Worm (Caenorhabditis elegans): ENCODE measurements around the gene bath-15.

Gene bath-15

ce11 chrIII:7790522-7790921 is 14.7 kb upstream of the bath-15 start:
- TF ChIP-seq unc-62 (GFP tag; optimal IDR thresholded peaks at IDR 0.05): no peak

ce11 chrIII:7788410-7788809 is 12.6 kb upstream of the bath-15 start:
- TF ChIP-seq unc-62 (GFP tag; optimal IDR thresholded peaks at IDR 0.05): no peak

ce11 chrIII:7784201-7784600 is 8.4 kb upstream of the bath-15 start:
- TF ChIP-seq unc-62 (GFP tag; optimal IDR thresholded peaks at IDR 0.05): no peak

- TF ChIP-seq unc-62 (GFP tag; optimal IDR thresholded peaks at IDR 0.05): no peak
Observed at ce11 chrIII:7783354-7783753, 7.5 kb upstream of the bath-15 start, which contains the start of gene mab-5. Gene mab-5 (minus strand): TSS chrIII:7783454.

- no peak for TF ChIP-seq unc-62 (GFP tag; optimal IDR thresholded peaks at IDR 0.05)
Observed at ce11 chrIII:7780566-7781238, 4.9 kb upstream of the bath-15 start.

ce11 chrIII:7779313-7779712 is 3.5 kb upstream of the bath-15 start:
- no peak for TF ChIP-seq unc-62 (GFP tag; optimal IDR thresholded peaks at IDR 0.05)

- no peak for TF ChIP-seq unc-62 (GFP tag; optimal IDR thresholded peaks at IDR 0.05)
Observed at ce11 chrIII:7778530-7778929, 2.7 kb upstream of the bath-15 start.

- no peak for TF ChIP-seq unc-62 (GFP tag; optimal IDR thresholded peaks at IDR 0.05)
Observed at ce11 chrIII:7773791-7774190, 2.0 kb downstream of the bath-15 start.

ce11 chrIII:7772901-7773300 is 2.9 kb downstream of the bath-15 start, which contains the start of the genes ZK686.6 and ZK686.1:
Gene ZK686.6 (minus strand): TSS chrIII:7773001.
Gene ZK686.1 (plus strand): TSS chrIII:7773134.
- no peak for TF ChIP-seq unc-62 (GFP tag; optimal IDR thresholded peaks at IDR 0.05)

- TF ChIP-seq unc-62 (GFP tag; optimal IDR thresholded peaks at IDR 0.05): no peak
Observed at ce11 chrIII:7769965-7770364, 5.9 kb downstream of the bath-15 start, which contains the start of gene snu-23. Gene snu-23 (minus strand): TSS chrIII:7770120.

ce11 chrIII:7768963-7769362 is 6.9 kb downstream of the bath-15 start, which contains the start of gene ZK686.3:
Gene ZK686.3 (minus strand): TSS chrIII:7769063.
- TF ChIP-seq unc-62 (GFP tag; optimal IDR thresholded peaks at IDR 0.05): no peak

ce11 chrIII:7767415-7767814 is 8.4 kb downstream of the bath-15 start, which contains the start of gene ZK686.5:
Gene ZK686.5 (minus strand): TSS chrIII:7767515.
- TF ChIP-seq unc-62 (GFP tag; optimal IDR thresholded peaks at IDR 0.05): no peak

ce11 chrIII:7765974-7766373 is 9.9 kb downstream of the bath-15 start, which contains the start of gene ZK686.2:
Gene ZK686.2 (minus strand): TSS chrIII:7766052.
- no peak for TF ChIP-seq unc-62 (GFP tag; optimal IDR thresholded peaks at IDR 0.05)

ce11 chrIII:7763503-7763902 is 12.3 kb downstream of the bath-15 start, which contains the start of gene mtx-2:
Gene mtx-2 (minus strand): TSS chrIII:7763603.
- no peak for TF ChIP-seq unc-62 (GFP tag; optimal IDR thresholded peaks at IDR 0.05)

- TF ChIP-seq unc-62 (GFP tag; optimal IDR thresholded peaks at IDR 0.05): no peak
Observed at ce11 chrIII:7762250-7762649, 13.6 kb downstream of the bath-15 start.

ce11 chrIII:7758562-7758961 is 17.3 kb downstream of the bath-15 start, which contains the start of gene pcp-1:
Gene pcp-1 (plus strand): TSS chrIII:7758903.
- TF ChIP-seq unc-62 (GFP tag; optimal IDR thresholded peaks at IDR 0.05): no peak

ce11 chrIII:7754348-7754747 is 21.5 kb downstream of the bath-15 start, which contains the start of gene cdh-3:
Gene cdh-3 (minus strand): TSS chrIII:7754448.
- no peak for TF ChIP-seq unc-62 (GFP tag; optimal IDR thresholded peaks at IDR 0.05)

Measured in whole organism, dauer.